Fruit fly (Drosophila melanogaster): Measurements from ENCODE around the gene Itgbn.

Gene Itgbn

dm6 chr2L:21052783-21053463 is at the start of gene Itgbn:
Gene Itgbn, plus strand, starts transcription at chr2L:21053033.
- TF ChIP-seq CG10348 (GFP tag; IDR thresholded peaks at IDR 0.05) (no peak), Pif1A (GFP tag; optimal IDR thresholded peaks at IDR 0.05) (no peak), gl (tag; optimal IDR thresholded peaks at IDR 0.05) (no peak), rn (GFP tag; IDR thresholded peaks at IDR 0.05) (no peak), CG15710 (tag; optimal IDR thresholded peaks at IDR 0.05) (no peak), CG4496 (GFP tag; IDR thresholded peaks at IDR 0.05) (no peak), CG8301 (tag; optimal IDR thresholded peaks at IDR 0.05) (no peak), CG32121 (GFP tag; IDR thresholded peaks at IDR 0.05) (no peak), fd96Ca (GFP tag; IDR thresholded peaks at IDR 0.05) (no peak), CG9948 (tag; optimal IDR thresholded peaks at IDR 0.05) (no peak), CG14655 (GFP tag; optimal IDR thresholded peaks at IDR 0.05) (no peak), Ets98B (GFP tag; IDR thresholded peaks at IDR 0.05) (no peak), CG13204 (GFP tag; optimal IDR thresholded peaks at IDR 0.05) (no peak), CG8159 (tag; optimal IDR thresholded peaks at IDR 0.05) (no peak), Snoo (tag; optimal IDR thresholded peaks at IDR 0.05) (no peak), EcR (GFP tag; optimal IDR thresholded peaks at IDR 0.05) (no peak), D1 (tag; optimal IDR thresholded peaks at IDR 0.05) (no peak), CG17806 (tag; optimal IDR thresholded peaks at IDR 0.05) (no peak), CG12605 (GFP tag; IDR thresholded peaks at IDR 0.05) (no peak), CG34367 (tag; optimal IDR thresholded peaks at IDR 0.05) (no peak)

- TF ChIP-seq CG15710 (tag; optimal IDR thresholded peaks at IDR 0.05): peak; percentile 18
- peak; percentile 17 for TF ChIP-seq Pif1B (GFP tag; optimal IDR thresholded peaks at IDR 0.05)
- TF ChIP-seq CG8159 (tag; optimal IDR thresholded peaks at IDR 0.05): peak; percentile 8
- no peak for TF ChIP-seq D1 (tag; optimal IDR thresholded peaks at IDR 0.05)
- peak; percentile 52 for TF ChIP-seq CG9948 (tag; optimal IDR thresholded peaks at IDR 0.05)
- peak; percentile 53 for TF ChIP-seq CG17806 (tag; optimal IDR thresholded peaks at IDR 0.05)
- no peak for TF ChIP-seq CG32121 (GFP tag; IDR thresholded peaks at IDR 0.05)
- peak; percentile 66 for TF ChIP-seq CG8301 (tag; optimal IDR thresholded peaks at IDR 0.05)
- TF ChIP-seq CG14655 (GFP tag; optimal IDR thresholded peaks at IDR 0.05): peak; percentile 52
Measured at dm6 chr2L:21004799-21005198, 48.0 kb upstream of the Itgbn start.

- peak; percentile 78 for TF ChIP-seq CG14655 (GFP tag; optimal IDR thresholded peaks at IDR 0.05)
- TF ChIP-seq CG15710 (tag; optimal IDR thresholded peaks at IDR 0.05): peak; percentile 55
- TF ChIP-seq CG34367 (tag; optimal IDR thresholded peaks at IDR 0.05): peak; percentile 68
- TF ChIP-seq Pif1B (GFP tag; optimal IDR thresholded peaks at IDR 0.05): peak; percentile 58
- peak; percentile 66 for TF ChIP-seq CG8159 (tag; optimal IDR thresholded peaks at IDR 0.05)
- TF ChIP-seq CG8301 (tag; optimal IDR thresholded peaks at IDR 0.05): peak; percentile 61
- peak; percentile 2 for TF ChIP-seq Snoo (tag; optimal IDR thresholded peaks at IDR 0.05)
- TF ChIP-seq D1 (tag; optimal IDR thresholded peaks at IDR 0.05): peak; percentile 48
- no peak for TF ChIP-seq CG10348 (GFP tag; IDR thresholded peaks at IDR 0.05)
- TF ChIP-seq gl (tag; optimal IDR thresholded peaks at IDR 0.05): no peak
- TF ChIP-seq fd96Ca (GFP tag; IDR thresholded peaks at IDR 0.05): 0 out of 3 replicates have a peak, but pooled peaks have one; percentile 5
- peak; percentile 71 for TF ChIP-seq CG17806 (tag; optimal IDR thresholded peaks at IDR 0.05)
- TF ChIP-seq CG32121 (GFP tag; IDR thresholded peaks at IDR 0.05): 0 out of 2 replicates have a peak, but pooled peaks have one; percentile 15
- peak; percentile 41; the same call in 2 of the 3 replicates for TF ChIP-seq CG4496 (GFP tag; IDR thresholded peaks at IDR 0.05)
- peak; percentile 35 for TF ChIP-seq Pif1A (GFP tag; optimal IDR thresholded peaks at IDR 0.05)
- no peak for TF ChIP-seq CG13204 (GFP tag; optimal IDR thresholded peaks at IDR 0.05)
- peak; percentile 79 for TF ChIP-seq CG9948 (tag; optimal IDR thresholded peaks at IDR 0.05)
- TF ChIP-seq CG12605 (GFP tag; IDR thresholded peaks at IDR 0.05): no peak
- no peak for TF ChIP-seq Ets98B (GFP tag; IDR thresholded peaks at IDR 0.05)
- TF ChIP-seq EcR (GFP tag; optimal IDR thresholded peaks at IDR 0.05): no peak
- TF ChIP-seq rn (GFP tag; IDR thresholded peaks at IDR 0.05): no peak
Measured at dm6 chr2L:21005458-21005857, 47.4 kb upstream of the Itgbn start.

dm6 chr2L:21006592-21006991 is 46.2 kb upstream of the Itgbn start:
- TF ChIP-seq CG15710 (tag; optimal IDR thresholded peaks at IDR 0.05) (peak; percentile 65), Snoo (tag; optimal IDR thresholded peaks at IDR 0.05) (no peak), gl (tag; optimal IDR thresholded peaks at IDR 0.05) (no peak), CG34367 (tag; optimal IDR thresholded peaks at IDR 0.05) (peak; percentile 65), fd96Ca (GFP tag; IDR thresholded peaks at IDR 0.05) (no peak), D1 (tag; optimal IDR thresholded peaks at IDR 0.05) (peak; percentile 46), EcR (GFP tag; optimal IDR thresholded peaks at IDR 0.05) (no peak), CG17806 (tag; optimal IDR thresholded peaks at IDR 0.05) (peak; percentile 78), Ets98B (GFP tag; IDR thresholded peaks at IDR 0.05) (no peak), CG8159 (tag; optimal IDR thresholded peaks at IDR 0.05) (peak; percentile 74), Pif1B (GFP tag; optimal IDR thresholded peaks at IDR 0.05) (peak; percentile 18), CG8301 (tag; optimal IDR thresholded peaks at IDR 0.05) (peak; percentile 47), CG9948 (tag; optimal IDR thresholded peaks at IDR 0.05) (peak; percentile 85), rn (GFP tag; IDR thresholded peaks at IDR 0.05) (no peak), CG32121 (GFP tag; IDR thresholded peaks at IDR 0.05) (no peak), CG4496 (GFP tag; IDR thresholded peaks at IDR 0.05) (no peak), CG13204 (GFP tag; optimal IDR thresholded peaks at IDR 0.05) (no peak), CG12605 (GFP tag; IDR thresholded peaks at IDR 0.05) (no peak), Pif1A (GFP tag; optimal IDR thresholded peaks at IDR 0.05) (peak; percentile 25), CG14655 (GFP tag; optimal IDR thresholded peaks at IDR 0.05) (peak; percentile 74), CG10348 (GFP tag; IDR thresholded peaks at IDR 0.05) (no peak)

dm6 chr2L:21008613-21009012 is 44.2 kb upstream of the Itgbn start:
- TF ChIP-seq CG32121 (GFP tag; IDR thresholded peaks at IDR 0.05): no peak
- no peak for TF ChIP-seq Pif1A (GFP tag; optimal IDR thresholded peaks at IDR 0.05)
- TF ChIP-seq CG9948 (tag; optimal IDR thresholded peaks at IDR 0.05): peak; percentile 54
- TF ChIP-seq CG17806 (tag; optimal IDR thresholded peaks at IDR 0.05): peak; percentile 44
- TF ChIP-seq CG10348 (GFP tag; IDR thresholded peaks at IDR 0.05): no peak
- TF ChIP-seq D1 (tag; optimal IDR thresholded peaks at IDR 0.05): no peak
- TF ChIP-seq CG8159 (tag; optimal IDR thresholded peaks at IDR 0.05): peak; percentile 8
- peak; percentile 19 for TF ChIP-seq CG14655 (GFP tag; optimal IDR thresholded peaks at IDR 0.05)
- peak; percentile 10 for TF ChIP-seq CG34367 (tag; optimal IDR thresholded peaks at IDR 0.05)

Data from whole organism, pupa.